Worm (Caenorhabditis elegans) whole organism, L1 larva: Measurements from ENCODE around the gene pqn-42.

ENCODE experiments used
- egl-27 ChIP-seq, 2 experiments: fragments of 150-350 bp in 1 of 2; sonication (generic microtip); optimal IDR thresholded peaks; 3 replicates each; lab custom pipeline; 2017 to 2018; ENCODE audit warnings: missing biosample characterization in 2 of 2, missing genetic modification characterization in 2 of 2, missing genetic modification reagents in 2 of 2
- elt-2 ChIP-seq: sonication (generic microtip); optimal IDR thresholded peaks from 2 replicates; lab custom pipeline; 2016; ENCODE audit warnings: missing genetic modification characterization, mild to moderate bottlenecking, inconsistent platforms, missing compliant biosample characterization, missing genetic modification reagents
- nhr-76 ChIP-seq: sonication (generic microtip); optimal IDR thresholded peaks from 2 replicates; lab custom pipeline; 2017; ENCODE audit warnings: missing biosample characterization, missing genetic modification characterization
- zag-1 ChIP-seq: fragments of 150-350 bp; optimal IDR thresholded peaks from 2 replicates; lab custom pipeline; 2014; ENCODE audit warnings: missing biosample characterization, missing genetic modification characterization
- zip-4 ChIP-seq: fragments of 200-800 bp; sonication (Bioruptor generic); optimal IDR thresholded peaks from 2 replicates; lab custom pipeline; 2018; ENCODE audit warnings: mild to moderate bottlenecking, missing genetic modification characterization, moderate library complexity, missing compliant biosample characterization

ce11 chrII:2458881-2459280 is at the start of gene pqn-42:
- TF ChIP-seq zip-4 (GFP tag; lab: Kevin White, UChicago) (no peak), zag-1 (no peak), egl-27 (tag; optimal IDR thresholded peaks at IDR 0.05; lab: Kevin White, UChicago) (no peak), elt-2 (tag; lab: Kevin White, UChicago) (no peak), nhr-76 (tag; lab: Kevin White, UChicago) (no peak)
